Fruit fly (Drosophila melanogaster) whole organism, wandering third instar larva: ENCODE measurements around the gene CG11929.

Source experiments
- Abd-B ChIP-seq: fragments of >200 bp; optimal IDR thresholded peaks from 2 replicates; lab custom pipeline; 2017; ENCODE audit warnings: missing biosample characterization, missing genetic modification characterization
- CG32264 ChIP-seq: fragments of 200-800 bp; sonication (Bioruptor generic); optimal IDR thresholded peaks from 2 replicates; lab custom pipeline; 2016; ENCODE audit warnings: missing biosample characterization, missing genetic modification characterization
- Dfd ChIP-seq: fragments of >200 bp; optimal IDR thresholded peaks from 2 replicates; lab custom pipeline; 2017; ENCODE audit warnings: missing biosample characterization, missing genetic modification characterization
- Dif ChIP-seq: fragments of 200-275, 200-300 bp; sonication (Bioruptor generic); optimal IDR thresholded peaks from 2 replicates; lab custom pipeline; 2018; ENCODE audit warnings: missing biosample characterization, missing genetic modification characterization; ENCODE audit not compliant: partially characterized antibody
- HLH106 ChIP-seq: fragments of 200-800 bp; optimal IDR thresholded peaks from 3 replicates; lab custom pipeline; 2019; ENCODE audit warnings: missing biosample characterization, mild to moderate bottlenecking, missing genetic modification characterization, moderate library complexity
- Hnf4 ChIP-seq: fragments of 200-800 bp; sonication (Bioruptor generic); optimal IDR thresholded peaks from 2 replicates; lab custom pipeline; 2016; ENCODE audit warnings: missing biosample characterization, mild to moderate bottlenecking, missing genetic modification characterization
- Hr78 ChIP-seq: fragments of >200 bp; optimal IDR thresholded peaks from 2 replicates; lab custom pipeline; 2017; ENCODE audit warnings: missing biosample characterization, missing genetic modification characterization
- Hr83 ChIP-seq: fragments of 200-300 bp; sonication (Bioruptor generic); optimal IDR thresholded peaks from 2 replicates; lab custom pipeline; 2016; ENCODE audit warnings: missing biosample characterization, mild to moderate bottlenecking, missing genetic modification characterization, moderate library complexity; ENCODE audit not compliant: poor library complexity, severe bottlenecking
- Jra ChIP-seq: sonication (Bioruptor generic); optimal IDR thresholded peaks from 2 replicates; lab custom pipeline; 2016; ENCODE audit warnings: missing biosample characterization, missing genetic modification characterization
- Myc ChIP-seq: fragments of >200 bp; optimal IDR thresholded peaks from 2 replicates; lab custom pipeline; 2017
- N ChIP-seq: fragments of >200 bp; optimal IDR thresholded peaks from 2 replicates; lab custom pipeline; 2018; ENCODE audit warnings: missing biosample characterization, missing external identifiers, missing genetic modification characterization
- OdsH ChIP-seq: fragments of 200-800 bp; sonication (Bioruptor generic); optimal IDR thresholded peaks from 2 replicates; lab custom pipeline; 2016; ENCODE audit warnings: missing biosample characterization, mild to moderate bottlenecking, missing genetic modification characterization
- Rel ChIP-seq, 2 experiments: fragments of 200-800 bp; sonication (Bioruptor generic) in 1 of 2; optimal IDR thresholded peaks; 2 replicates in 1 of 2; 3 replicates in 1 of 2; lab custom pipeline; 2016 to 2019; ENCODE audit warnings: mild to moderate bottlenecking in 2 of 2, missing biosample characterization in 2 of 2, missing genetic modification characterization in 2 of 2, moderate library complexity in 1 of 2
- Sp1 ChIP-seq: fragments of 200-800 bp; sonication (Bioruptor generic); optimal IDR thresholded peaks from 3 replicates; lab custom pipeline; 2019; ENCODE audit warnings: missing biosample characterization, mild to moderate bottlenecking, missing genetic modification characterization, moderate library complexity
- Vsx2 ChIP-seq: fragments of 200-300, 225-300 bp; sonication (Bioruptor generic); optimal IDR thresholded peaks from 2 replicates; lab custom pipeline; 2018; ENCODE audit warnings: missing biosample characterization, missing genetic modification characterization; ENCODE audit not compliant: partially characterized antibody
- br ChIP-seq: fragments of 200-800 bp; sonication (Bioruptor generic); optimal IDR thresholded peaks from 2 replicates; lab custom pipeline; 2016; ENCODE audit warnings: missing biosample characterization, missing genetic modification characterization
- brk ChIP-seq: fragments of 200-800 bp; sonication (Bioruptor generic); optimal IDR thresholded peaks from 2 replicates; lab custom pipeline; 2016; ENCODE audit warnings: missing biosample characterization, mild to moderate bottlenecking, missing genetic modification characterization
- dl ChIP-seq, 2 experiments: fragments of 175-275, 200-275 bp in 1 of 2; fragments of 200-275 bp in 1 of 2; sonication (Bioruptor generic); optimal IDR thresholded peaks; lab custom pipeline; 2018; ENCODE audit warnings: mild to moderate bottlenecking in 2 of 2, missing biosample characterization in 2 of 2, missing genetic modification characterization in 2 of 2, moderate library complexity in 2 of 2; ENCODE audit not compliant: partially characterized antibody in 2 of 2, insufficient read depth in 1 of 2
- dmrt93B ChIP-seq: fragments of 200-800 bp; sonication (Bioruptor generic); optimal IDR thresholded peaks from 2 replicates; lab custom pipeline; 2018; ENCODE audit warnings: missing biosample characterization, mild to moderate bottlenecking, missing genetic modification characterization
- dsf ChIP-seq: sonication (Bioruptor generic); optimal IDR thresholded peaks from 2 replicates; lab custom pipeline; 2016; ENCODE audit warnings: missing biosample characterization, missing genetic modification characterization, borderline replicate concordance
- ey ChIP-seq: fragments of 200-800 bp; sonication (Bioruptor generic); optimal IDR thresholded peaks from 2 replicates; lab custom pipeline; 2016; ENCODE audit warnings: missing biosample characterization, missing genetic modification characterization
- foxo ChIP-seq, 2 experiments: fragments of 200-800 bp; sonication (Bioruptor generic); optimal IDR thresholded peaks; 2 replicates in 1 of 2; 3 replicates in 1 of 2; lab custom pipeline; 2016 to 2017; ENCODE audit warnings: missing biosample characterization in 2 of 2, missing genetic modification characterization in 2 of 2
- fru ChIP-seq: fragments of 200-800 bp; sonication (Bioruptor generic); optimal IDR thresholded peaks from 3 replicates; lab custom pipeline; 2016; ENCODE audit warnings: missing biosample characterization, mild to moderate bottlenecking, missing genetic modification characterization
- h ChIP-seq: fragments of 200-800 bp; sonication (Bioruptor generic); optimal IDR thresholded peaks from 3 replicates; lab custom pipeline; 2016; ENCODE audit warnings: missing biosample characterization, mild to moderate bottlenecking, missing genetic modification characterization
- jim ChIP-seq: fragments of 175-275, 200-325 bp; sonication (Bioruptor generic); optimal IDR thresholded peaks from 2 replicates; lab custom pipeline; 2016; ENCODE audit warnings: missing biosample characterization, mild to moderate bottlenecking, missing genetic modification characterization
- lola ChIP-seq: fragments of >200 bp; optimal IDR thresholded peaks from 2 replicates; lab custom pipeline; 2017; ENCODE audit warnings: missing biosample characterization, missing genetic modification characterization
- pan ChIP-seq: fragments of >200 bp; optimal IDR thresholded peaks from 2 replicates; lab custom pipeline; 2017
- psq ChIP-seq: fragments of 200-800 bp; sonication (Bioruptor generic); optimal IDR thresholded peaks from 3 replicates; lab custom pipeline; 2017; ENCODE audit warnings: missing biosample characterization, mild to moderate bottlenecking, missing genetic modification characterization, moderate library complexity
- rgr ChIP-seq: fragments of 200-800 bp; sonication (Bioruptor generic); optimal IDR thresholded peaks from 3 replicates; lab custom pipeline; 2016; ENCODE audit warnings: missing biosample characterization, mild to moderate bottlenecking, missing genetic modification characterization
- woc ChIP-seq: sonication (Bioruptor generic); optimal IDR thresholded peaks from 2 replicates; lab custom pipeline; 2016; ENCODE audit warnings: missing biosample characterization, mild to moderate bottlenecking, missing genetic modification characterization

The CG11929 gene

dm6 chr2L:4648804-4649203 is 33.7 kb upstream of the CG11929 start:
- TF ChIP-seq Hr83 (GFP tag; lab: Kevin White, UChicago) (no peak), woc (GFP tag; lab: Kevin White, UChicago) (no peak), OdsH (GFP tag; lab: Kevin White, UChicago) (peak; percentile 3), foxo (GFP tag; optimal IDR thresholded peaks at IDR 0.05; lab: Kevin White, UChicago) (peak in 1 of 2 experiments; percentile 40), ey (GFP tag; lab: Kevin White, UChicago) (peak; percentile 47), h (GFP tag; lab: Kevin White, UChicago) (peak; percentile 46), rgr (GFP tag; lab: Kevin White, UChicago) (peak; percentile 22), Sp1 (GFP tag; lab: Kevin White, UChicago) (peak; percentile 15), psq (GFP tag; lab: Kevin White, UChicago) (peak; percentile 15), N (no peak), jim (GFP tag; lab: Kevin White, UChicago) (no peak), dmrt93B (peak; percentile 16), HLH106 (peak; percentile 27), br (GFP tag; lab: Kevin White, UChicago) (peak; percentile 19), fru (GFP tag; lab: Kevin White, UChicago) (peak; percentile 19), Hnf4 (GFP tag; lab: Kevin White, UChicago) (peak; percentile 25)
- TF ChIP-seq, all 38 proteins: peak for 12

dm6 chr2L:4650752-4651453 is 31.6 kb upstream of the CG11929 start, which contains the start of gene CG3355:
TSS of gene CG3355 (plus strand) at chr2L:4651403.
- TF ChIP-seq psq (GFP tag; lab: Kevin White, UChicago) (peak; percentile 17), Hnf4 (GFP tag; lab: Kevin White, UChicago) (no peak)

- TF ChIP-seq Jra (GFP tag; lab: Kevin White, UChicago) (no peak), dsf (no peak), fru (GFP tag; lab: Kevin White, UChicago) (no peak), Hr78 (GFP tag; lab: Kevin White, UChicago) (no peak), brk (GFP tag; lab: Kevin White, UChicago) (no peak), Myc (peak; percentile 22)
- TF ChIP-seq, all 38 proteins: peak for 1
Measured at dm6 chr2L:4660932-4661331, 21.5 kb upstream of the CG11929 start.

dm6 chr2L:4684361-4684760 is 1.9 kb downstream of the CG11929 start, which contains the start of gene Elba1:
TSS of gene Elba1 (minus strand) at chr2L:4684461.
- TF ChIP-seq Rel (GFP tag; optimal IDR thresholded peaks at IDR 0.05; lab: Kevin White, UChicago): no peak
- no peak for TF ChIP-seq Rel (tag; optimal IDR thresholded peaks at IDR 0.05; lab: Kevin White, UChicago)
- TF ChIP-seq lola (GFP tag; lab: Kevin White, UChicago): no peak

dm6 chr2L:4687211-4687610 is 4.7 kb downstream of the CG11929 start, which contains the start of gene Elba3:
TSS of gene Elba3 (plus strand) at chr2L:4687511.
- TF ChIP-seq Abd-B (GFP tag; lab: Kevin White, UChicago) (no peak), Jra (GFP tag; lab: Kevin White, UChicago) (no peak), jim (GFP tag; lab: Kevin White, UChicago) (no peak), ey (GFP tag; lab: Kevin White, UChicago) (no peak), Myc (no peak), br (GFP tag; lab: Kevin White, UChicago) (no peak), dl (GFP tag; optimal IDR thresholded peaks at IDR 0.05; lab: Kevin White, UChicago; ENCODE audit: insufficient read depth in 1 of 2, partially characterized antibody in 2 of 2) (no peak), rgr (GFP tag; lab: Kevin White, UChicago) (no peak), Dfd (no peak), Hr78 (GFP tag; lab: Kevin White, UChicago) (no peak), Vsx2 (GFP tag; lab: Kevin White, UChicago) (no peak), Hnf4 (GFP tag; lab: Kevin White, UChicago) (no peak), lola (GFP tag; lab: Kevin White, UChicago) (no peak), N (no peak)

dm6 chr2L:4690602-4691001 is 8.1 kb downstream of the CG11929 start, which contains the start of gene CG3251:
TSS of gene CG3251 (minus strand) at chr2L:4690702.
- TF ChIP-seq brk (GFP tag; lab: Kevin White, UChicago): no peak
- TF ChIP-seq OdsH (GFP tag; lab: Kevin White, UChicago): no peak
- TF ChIP-seq dl (GFP tag; optimal IDR thresholded peaks at IDR 0.05; lab: Kevin White, UChicago; ENCODE audit: insufficient read depth in 1 of 2, partially characterized antibody in 2 of 2): no peak
- no peak for TF ChIP-seq Dif (GFP tag; lab: Kevin White, UChicago)
- TF ChIP-seq dsf: no peak
- no peak for TF ChIP-seq pan (lab: Kevin White, UChicago)
- no peak for TF ChIP-seq lola (GFP tag; lab: Kevin White, UChicago)
- TF ChIP-seq psq (GFP tag; lab: Kevin White, UChicago): no peak
- no peak for TF ChIP-seq Jra (GFP tag; lab: Kevin White, UChicago)
- TF ChIP-seq dmrt93B: no peak
- TF ChIP-seq CG32264 (GFP tag; lab: Kevin White, UChicago): no peak
- TF ChIP-seq Dfd: no peak
